Worm (Caenorhabditis elegans) whole organism, mixed stage, embryonic: ENCODE results near the gene F36H9.1.

ENCODE experiments used
- elt-1 ChIP-seq: sonication (generic microtip); optimal IDR thresholded peaks from 2 replicates; lab custom pipeline; 2017; ENCODE audit warnings: missing genetic modification characterization, mild to moderate bottlenecking, missing compliant biosample characterization, antibody characterized with exemption, moderate library complexity, borderline replicate concordance; ENCODE audit not compliant: insufficient read depth
- flh-1 ChIP-seq: fragments of 200-800 bp; sonication (Bioruptor generic); optimal IDR thresholded peaks from 2 replicates; lab custom pipeline; 2018; ENCODE audit warnings: mild to moderate bottlenecking, missing genetic modification characterization, moderate library complexity, missing compliant biosample characterization
- lin-13 ChIP-seq: fragments of 150-350 bp; optimal IDR thresholded peaks from 2 replicates; lab custom pipeline; 2014; ENCODE audit warnings: missing biosample characterization, missing genetic modification characterization
- lsy-2 ChIP-seq: fragments of 150-350 bp; optimal IDR thresholded peaks from 2 replicates; lab custom pipeline; 2014; ENCODE audit warnings: missing biosample characterization, missing genetic modification characterization
- mls-2 ChIP-seq: sonication (generic microtip); optimal IDR thresholded peaks from 2 replicates; lab custom pipeline; 2016; ENCODE audit warnings: mild to moderate bottlenecking, missing genetic modification characterization, moderate library complexity, missing compliant biosample characterization
- nhr-12 ChIP-seq: fragments of 150-350 bp; optimal IDR thresholded peaks from 2 replicates; lab custom pipeline; 2014; ENCODE audit warnings: missing biosample characterization, missing genetic modification characterization
- pha-4 ChIP-seq: fragments of 150-350 bp; optimal IDR thresholded peaks from 2 replicates; lab custom pipeline; 2018; ENCODE audit warnings: missing biosample characterization, missing genetic modification reagents, missing genetic modification characterization
- snpc-4 ChIP-seq: fragments of 150-350 bp; optimal IDR thresholded peaks from 2 replicates; lab custom pipeline; 2014; ENCODE audit warnings: missing biosample characterization, missing genetic modification characterization
- unc-39 ChIP-seq: fragments of 150-350 bp; optimal IDR thresholded peaks from 2 replicates; lab custom pipeline; 2014; ENCODE audit warnings: missing biosample characterization, missing genetic modification characterization
- unc-62 ChIP-seq: fragments of 150-350 bp; optimal IDR thresholded peaks from 2 replicates; lab custom pipeline; 2014; ENCODE audit warnings: missing biosample characterization, missing genetic modification reagents, missing genetic modification characterization

DNA sequence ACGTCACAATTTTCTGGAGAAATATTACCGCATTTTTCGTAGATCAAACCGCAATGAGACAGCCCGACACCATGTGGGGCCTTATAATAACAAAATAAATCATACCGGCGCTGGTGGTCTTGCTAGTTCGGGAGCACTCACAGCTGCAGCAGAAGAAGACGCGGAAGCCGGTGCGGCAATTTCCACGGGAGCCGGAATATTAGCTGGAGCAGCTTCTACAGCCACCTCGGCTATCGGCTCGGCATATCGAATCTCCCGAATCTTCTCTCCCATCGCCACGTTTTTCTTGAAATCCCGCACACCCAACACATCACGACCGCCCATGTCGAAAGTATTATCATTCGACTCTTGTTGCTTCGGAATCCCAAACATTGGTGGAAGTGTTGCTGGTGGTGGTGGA, 30.2 kb downstream of the F36H9.1 start:
- TF ChIP-seq unc-39 (tag; lab: Kevin White, UChicago), result no peak
- no peak for TF ChIP-seq nhr-12 (tag; lab: Kevin White, UChicago)
- TF ChIP-seq lsy-2 (tag; lab: Kevin White, UChicago), result no peak
- TF ChIP-seq snpc-4 (tag; lab: Kevin White, UChicago), result no peak
- no peak for TF ChIP-seq flh-1
- TF ChIP-seq pha-4 (tag; lab: Kevin White, UChicago), result no peak
- TF ChIP-seq mls-2 (tag; lab: Kevin White, UChicago), result no peak
- no peak for TF ChIP-seq lin-13 (tag; lab: Kevin White, UChicago)
- no peak for TF ChIP-seq unc-62 (GFP tag; lab: Kevin White, UChicago)
- no peak for TF ChIP-seq elt-1 (tag; lab: Kevin White, UChicago)
